Worm (Caenorhabditis elegans) whole organism, mixed stage, embryonic: ENCODE measurements around the gene clec-127.

Experiments
- lsy-2 ChIP-seq: fragments of 150-350 bp; optimal IDR thresholded peaks from 2 replicates; lab custom pipeline; 2014; ENCODE audit warnings: missing biosample characterization, missing genetic modification characterization
- unc-120 ChIP-seq: sonication (generic microtip); optimal IDR thresholded peaks from 2 replicates; lab custom pipeline; 2017; ENCODE audit warnings: missing genetic modification characterization, missing compliant biosample characterization; ENCODE audit not compliant: poor library complexity, severe bottlenecking
- unc-39 ChIP-seq: fragments of 150-350 bp; optimal IDR thresholded peaks from 2 replicates; lab custom pipeline; 2014; ENCODE audit warnings: missing biosample characterization, missing genetic modification characterization

- TF ChIP-seq lsy-2 (no peak), unc-120 (tag; lab: Kevin White, UChicago) (no peak), unc-39 (no peak)
These were observed 48.5 kb upstream of the clec-127 start, which contains the start of gene F40E12.1 for ce11 chrII:3617512-3617911.
